Worm (Caenorhabditis elegans) whole organism, L4 larva: ENCODE measurements around the gene htas-1.

Experiments
- F10B5.3 ChIP-seq: sonication (generic microtip); optimal IDR thresholded peaks from 2 replicates; lab custom pipeline; 2016; ENCODE audit warnings: mild to moderate bottlenecking, missing genetic modification characterization, missing compliant biosample characterization
- T20F7.1 ChIP-seq: fragments of 200-800 bp; sonication (Bioruptor generic); optimal IDR thresholded peaks from 2 replicates; lab custom pipeline; 2018; ENCODE audit warnings: mild to moderate bottlenecking, missing genetic modification characterization, missing compliant biosample characterization
- Y48G9A.11 ChIP-seq: fragments of 200-800 bp; sonication (Bioruptor generic); IDR thresholded peaks from 2 replicates; pipeline ENCODE4 v1.3.6; 2022; ENCODE audit warnings: missing genetic modification reagents, missing genetic modification characterization, missing compliant biosample characterization
- Y5F2A.4 ChIP-seq: fragments of 200-800 bp; sonication (Bioruptor generic); optimal IDR thresholded peaks from 2 replicates; lab custom pipeline; 2018; ENCODE audit warnings: mild to moderate bottlenecking, missing genetic modification characterization, missing compliant biosample characterization
- arid-1 ChIP-seq: fragments of 200-800 bp; sonication (Bioruptor generic); conservative IDR thresholded peaks from 2 replicates; pipeline ENCODE4 v1.3.6; 2022; ENCODE audit warnings: missing genetic modification reagents, missing genetic modification characterization, missing compliant biosample characterization
- attf-4 ChIP-seq: sonication (generic microtip); optimal IDR thresholded peaks from 3 replicates; lab custom pipeline; 2017; ENCODE audit warnings: missing biosample characterization, missing genetic modification characterization
- ceh-28 ChIP-seq: fragments of 150-350 bp; optimal IDR thresholded peaks from 2 replicates; lab custom pipeline; 2014; ENCODE audit warnings: missing biosample characterization, missing genetic modification reagents, missing genetic modification characterization
- ceh-32 ChIP-seq: sonication (generic microtip); optimal IDR thresholded peaks from 2 replicates; lab custom pipeline; 2016; ENCODE audit warnings: mild to moderate bottlenecking, missing genetic modification characterization, missing compliant biosample characterization; ENCODE audit not compliant: poor library complexity
- ceh-62 ChIP-seq: sonication (generic microtip); optimal IDR thresholded peaks from 2 replicates; lab custom pipeline; 2017; ENCODE audit warnings: missing biosample characterization, missing genetic modification characterization
- ces-1 ChIP-seq: fragments of 150-350 bp; sonication (generic microtip); optimal IDR thresholded peaks from 4 replicates; lab custom pipeline; 2014; ENCODE audit warnings: missing biosample characterization, missing genetic modification reagents, missing genetic modification characterization
- ctbp-1 ChIP-seq: fragments of 200-800 bp; sonication (Bioruptor generic); IDR thresholded peaks from 2 replicates; pipeline ENCODE4 v1.3.6; 2022; ENCODE audit warnings: missing genetic modification reagents, missing genetic modification characterization, missing compliant biosample characterization
- dmd-6 ChIP-seq: fragments of 200-800 bp; sonication (Bioruptor generic); IDR thresholded peaks from 2 replicates; pipeline ENCODE4 v1.3.6; 2022; ENCODE audit warnings: missing genetic modification reagents, missing genetic modification characterization, missing compliant biosample characterization
- dve-1 ChIP-seq: sonication (generic microtip); optimal IDR thresholded peaks from 2 replicates; lab custom pipeline; 2017; ENCODE audit warnings: antibody characterized with exemption, mild to moderate bottlenecking, missing genetic modification characterization, missing compliant biosample characterization; ENCODE audit not compliant: insufficient read depth
- hlh-11 ChIP-seq: fragments of 200-800 bp; sonication (Bioruptor generic); optimal IDR thresholded peaks from 2 replicates; lab custom pipeline; 2018; ENCODE audit warnings: mild to moderate bottlenecking, missing genetic modification characterization, missing compliant biosample characterization
- hlh-30 ChIP-seq: sonication (generic microtip); optimal IDR thresholded peaks from 2 replicates; lab custom pipeline; 2017; ENCODE audit warnings: antibody characterized with exemption, mild to moderate bottlenecking, missing genetic modification characterization, missing compliant biosample characterization; ENCODE audit not compliant: insufficient read depth
- hmg-1.1 ChIP-seq: fragments of 200-800 bp; sonication (Bioruptor generic); IDR thresholded peaks from 2 replicates; pipeline ENCODE4 v1.3.6; 2022; ENCODE audit warnings: missing genetic modification reagents, missing genetic modification characterization, missing compliant biosample characterization
- lin-1 ChIP-seq: fragments of 200-800 bp; sonication (Bioruptor generic); IDR thresholded peaks from 2 replicates; pipeline ENCODE4 v1.3.6; 2022; ENCODE audit warnings: missing genetic modification reagents, missing genetic modification characterization, missing compliant biosample characterization
- lir-3 ChIP-seq: sonication (generic microtip); optimal IDR thresholded peaks from 2 replicates; lab custom pipeline; 2016; ENCODE audit warnings: mild to moderate bottlenecking, missing genetic modification characterization, missing compliant biosample characterization
- lsy-2 ChIP-seq, 2 experiments: fragments of 150-350 bp in 1 of 2; sonication (generic microtip) in 1 of 2; optimal IDR thresholded peaks; 2 replicates each; lab custom pipeline; 2014 to 2017; ENCODE audit warnings: missing biosample characterization in 2 of 2, missing genetic modification characterization in 2 of 2
- mdl-1 ChIP-seq, 2 experiments: fragments of 150-350 bp in 1 of 2; sonication (generic microtip) in 1 of 2; optimal IDR thresholded peaks; 2 replicates each; lab custom pipeline; 2014 to 2017; ENCODE audit warnings: missing biosample characterization in 2 of 2, missing genetic modification characterization in 2 of 2
- mdt-29 ChIP-seq: fragments of 200-800 bp; sonication (Bioruptor generic); IDR thresholded peaks from 2 replicates; pipeline ENCODE4 v1.3.6; 2022; ENCODE audit warnings: missing genetic modification reagents, missing genetic modification characterization, missing compliant biosample characterization
- mep-1 ChIP-seq: fragments of 150-350 bp; sonication (generic microtip); optimal IDR thresholded peaks from 3 replicates; lab custom pipeline; 2014; ENCODE audit warnings: missing biosample characterization, missing genetic modification characterization
- mes-2 ChIP-seq: sonication (generic microtip); optimal IDR thresholded peaks from 2 replicates; lab custom pipeline; 2016; ENCODE audit warnings: missing genotype, mild to moderate bottlenecking, missing genetic modification characterization, missing compliant biosample characterization; ENCODE audit not compliant: poor library complexity, severe bottlenecking
- mxl-3 ChIP-seq: fragments of 200-800 bp; sonication (Bioruptor generic); optimal IDR thresholded peaks from 2 replicates; lab custom pipeline; 2018; ENCODE audit warnings: mild to moderate bottlenecking, missing genetic modification characterization, missing compliant biosample characterization
- nhr-10 ChIP-seq: fragments of 150-350 bp; optimal IDR thresholded peaks from 2 replicates; lab custom pipeline; 2014; ENCODE audit warnings: missing biosample characterization, missing genetic modification characterization
- nhr-11 ChIP-seq: fragments of 150-350 bp; optimal IDR thresholded peaks from 2 replicates; lab custom pipeline; 2014; ENCODE audit warnings: missing biosample characterization, missing genetic modification characterization
- nhr-111 ChIP-seq: fragments of 200-800 bp; sonication (Bioruptor generic); optimal IDR thresholded peaks from 2 replicates; lab custom pipeline; 2018; ENCODE audit warnings: mild to moderate bottlenecking, missing genetic modification characterization, missing compliant biosample characterization
- nhr-28 ChIP-seq: fragments of 150-350 bp; optimal IDR thresholded peaks from 2 replicates; lab custom pipeline; 2014; ENCODE audit warnings: missing biosample characterization, missing genetic modification characterization
- nhr-41 ChIP-seq: fragments of 200-800 bp; sonication (Bioruptor generic); IDR thresholded peaks from 2 replicates; pipeline ENCODE4 v1.3.6; 2022; ENCODE audit warnings: missing genetic modification reagents, missing genetic modification characterization, missing compliant biosample characterization
- nhr-48 ChIP-seq: sonication (generic microtip); optimal IDR thresholded peaks from 2 replicates; lab custom pipeline; 2016; ENCODE audit warnings: mild to moderate bottlenecking, missing genetic modification characterization, missing compliant biosample characterization
- nhr-76 ChIP-seq: fragments of 150-350 bp; optimal IDR thresholded peaks from 2 replicates; lab custom pipeline; 2014; ENCODE audit warnings: missing biosample characterization, missing genetic modification characterization
- pqm-1 ChIP-seq: sonication (generic microtip); optimal IDR thresholded peaks from 2 replicates; lab custom pipeline; 2017; ENCODE audit warnings: missing biosample characterization, missing genetic modification characterization
- rbr-2 ChIP-seq: sonication (generic microtip); optimal IDR thresholded peaks from 2 replicates; lab custom pipeline; 2016; ENCODE audit warnings: missing genotype, missing genetic modification characterization, missing compliant biosample characterization
- saeg-2 ChIP-seq: fragments of 200-800 bp; sonication (Bioruptor generic); IDR thresholded peaks from 2 replicates; pipeline ENCODE4 v1.3.6; 2022; ENCODE audit warnings: missing genetic modification reagents, missing genetic modification characterization, missing compliant biosample characterization
- set-16 ChIP-seq: fragments of 200-800 bp; sonication (Bioruptor generic); IDR thresholded peaks from 2 replicates; pipeline ENCODE4 v1.3.6; 2022; ENCODE audit warnings: missing genetic modification reagents, missing genetic modification characterization, missing compliant biosample characterization
- skn-1 ChIP-seq: fragments of 150-350 bp; optimal IDR thresholded peaks from 2 replicates; lab custom pipeline; 2014; ENCODE audit warnings: missing biosample characterization, missing genetic modification characterization
- snpc-1.2 ChIP-seq: fragments of 200-800 bp; sonication (Bioruptor generic); IDR thresholded peaks from 2 replicates; pipeline ENCODE4 v1.3.6; 2022; ENCODE audit warnings: missing genetic modification reagents, missing genetic modification characterization, missing compliant biosample characterization
- tag-97 ChIP-seq: fragments of 200-800 bp; sonication (Bioruptor generic); IDR thresholded peaks from 2 replicates; pipeline ENCODE4 v1.3.6; 2022; ENCODE audit warnings: missing genetic modification characterization, missing compliant biosample characterization
- tra-1 ChIP-seq: fragments of 200-800 bp; sonication (Bioruptor generic); IDR thresholded peaks from 2 replicates; pipeline ENCODE4 v1.3.6; 2022; ENCODE audit warnings: missing genetic modification reagents, missing genetic modification characterization, missing compliant biosample characterization
- unc-130 ChIP-seq: sonication (generic microtip); optimal IDR thresholded peaks from 2 replicates; lab custom pipeline; 2016; ENCODE audit warnings: missing genetic modification reagents, missing genetic modification characterization, missing compliant biosample characterization
- unc-39 ChIP-seq: sonication (generic microtip); optimal IDR thresholded peaks from 2 replicates; lab custom pipeline; 2017; ENCODE audit warnings: missing biosample characterization, missing genetic modification characterization
- unc-62 ChIP-seq, 3 experiments: fragments of 150-350 bp in 1 of 3; sonication (generic microtip); optimal IDR thresholded peaks in 2 of 3; peaks in 1 of 3; 1 replicate in 1 of 3; 2 replicates in 2 of 3; lab custom pipeline; 2014 to 2017; ENCODE audit warnings: missing biosample characterization in 3 of 3, missing genetic modification characterization in 3 of 3, missing genetic modification reagents in 3 of 3, missing genotype in 1 of 3
- zfp-2 ChIP-seq: sonication (generic microtip); optimal IDR thresholded peaks from 2 replicates; lab custom pipeline; 2016; ENCODE audit warnings: mild to moderate bottlenecking, missing genetic modification characterization, missing compliant biosample characterization
- zip-11 ChIP-seq: fragments of 200-800 bp; sonication (Bioruptor generic); IDR thresholded peaks from 2 replicates; pipeline ENCODE4 v1.3.6; 2022; ENCODE audit warnings: missing genetic modification characterization, missing compliant biosample characterization

htas-1 gene

ce11 chrIV:9671001-9671652 is 12.2 kb downstream of the htas-1 start (continued):
- no peak for TF ChIP-seq T20F7.1 (GFP tag; lab: Kevin White, UChicago)
- no peak for TF ChIP-seq arid-1 (GFP tag; lab: Robert Waterston, UW)
- peak; percentile 82 for TF ChIP-seq nhr-48
- TF ChIP-seq mes-2 (tag; lab: Kevin White, UChicago), result peak; percentile 5
- no peak for TF ChIP-seq nhr-76
- TF ChIP-seq rbr-2 (tag; lab: Kevin White, UChicago), result peak; percentile 13
- no peak for TF ChIP-seq skn-1 (tag; lab: Kevin White, UChicago)
- peak; percentile 30 for TF ChIP-seq nhr-10 (tag; lab: Kevin White, UChicago)
- no peak for TF ChIP-seq Y5F2A.4 (GFP tag; lab: Kevin White, UChicago)
- no peak for TF ChIP-seq Y48G9A.11
- peak in 1 of 2 experiments; percentile 68 for TF ChIP-seq lsy-2 (tag; optimal IDR thresholded peaks at IDR 0.05; lab: Kevin White, UChicago)
- no peak for TF ChIP-seq nhr-41 (GFP tag; lab: Robert Waterston, UW)
- TF ChIP-seq lir-3 (tag; lab: Kevin White, UChicago), result no peak
- peak; percentile 78 for TF ChIP-seq nhr-28 (tag; lab: Kevin White, UChicago)
- TF ChIP-seq lin-1 (GFP tag; lab: Robert Waterston, UW), result 0 out of 2 replicates have a peak, but pooled peaks have one; percentile 12
- peak; percentile 71 for TF ChIP-seq mep-1 (tag; lab: Kevin White, UChicago)
- TF ChIP-seq nhr-111, result no peak
- TF ChIP-seq hmg-1.1, result 0 out of 2 replicates have a peak, but pooled peaks have one; percentile 29
- TF ChIP-seq mdt-29, result no peak
- no peak for TF ChIP-seq zip-11 (GFP tag; lab: Robert Waterston, UW)
- TF ChIP-seq unc-130 (GFP tag; lab: Kevin White, UChicago), result no peak
- TF ChIP-seq F10B5.3 (tag; lab: Kevin White, UChicago), result peak; percentile 12
- no peak for TF ChIP-seq ceh-32 (tag; lab: Kevin White, UChicago)
- TF ChIP-seq ceh-28 (tag; lab: Kevin White, UChicago), result no peak
- TF ChIP-seq unc-62 (GFP tag; optimal IDR thresholded peaks at IDR 0.05 in 1 of 2; lab: Kevin White, UChicago), result peak in 1 of 2 experiments; percentile 95
- TF ChIP-seq unc-62 (tag; optimal IDR thresholded peaks at IDR 0.05; lab: Kevin White, UChicago), result no peak
- peak; percentile 79 for TF ChIP-seq pqm-1 (tag; lab: Kevin White, UChicago)
- TF ChIP-seq unc-39, result no peak
- TF ChIP-seq tra-1 (GFP tag; lab: Robert Waterston, UW), result no peak
- no peak for TF ChIP-seq set-16 (GFP tag; lab: Robert Waterston, UW)
- peak; percentile 77 for TF ChIP-seq hlh-30 (tag; lab: Kevin White, UChicago)
- peak; percentile 24 for TF ChIP-seq nhr-11

ce11 chrIV:9669969-9670368 is 13.4 kb downstream of the htas-1 start:
- peak; percentile 56 for TF ChIP-seq dmd-6
- TF ChIP-seq mxl-3, result peak; percentile 67
- 0 out of 2 replicates have a peak, but pooled peaks have one; percentile 42 for TF ChIP-seq saeg-2 (GFP tag; lab: Robert Waterston, UW)
- no peak for TF ChIP-seq ceh-62 (tag; lab: Kevin White, UChicago)
- TF ChIP-seq hlh-30 (tag; lab: Kevin White, UChicago), result peak; percentile 77
- TF ChIP-seq nhr-48, result no peak
- peak; percentile 81 for TF ChIP-seq hlh-11
- TF ChIP-seq hmg-1.1, result peak; percentile 43; the same call in 1 of the 2 replicates
- TF ChIP-seq dve-1, result peak; percentile 37
- TF ChIP-seq lsy-2 (tag; optimal IDR thresholded peaks at IDR 0.05; lab: Kevin White, UChicago), result peak in 1 of 2 experiments; percentile 48
- peak; percentile 81 for TF ChIP-seq nhr-28 (tag; lab: Kevin White, UChicago)
- no peak for TF ChIP-seq ces-1 (GFP tag; lab: Kevin White, UChicago)
- TF ChIP-seq ctbp-1 (GFP tag; lab: Robert Waterston, UW), result no peak
- peak; percentile 24 to 80 for TF ChIP-seq mdl-1 (tag; optimal IDR thresholded peaks at IDR 0.05; lab: Kevin White, UChicago)
- no peak for TF ChIP-seq tag-97 (GFP tag; lab: Robert Waterston, UW)
- TF ChIP-seq mep-1 (tag; lab: Kevin White, UChicago), result peak; percentile 5
- TF ChIP-seq unc-62 (GFP tag; optimal IDR thresholded peaks at IDR 0.05 in 1 of 2; lab: Kevin White, UChicago), result peak in 1 of 2 experiments; percentile 87
- TF ChIP-seq unc-62 (tag; optimal IDR thresholded peaks at IDR 0.05; lab: Kevin White, UChicago), result no peak
- no peak for TF ChIP-seq snpc-1.2 (GFP tag; lab: Robert Waterston, UW)
- no peak for TF ChIP-seq zfp-2 (tag; lab: Kevin White, UChicago)
- no peak for TF ChIP-seq attf-4 (tag; lab: Kevin White, UChicago)
- no peak for TF ChIP-seq nhr-76
